Worm (Caenorhabditis elegans) whole organism, L4 larva: ENCODE results near the gene twk-2.

Experiments used
- F49E8.2 ChIP-seq: sonication (generic microtip); optimal IDR thresholded peaks from 2 replicates; lab custom pipeline; 2016; ENCODE audit warnings: missing compliant biosample characterization, mild to moderate bottlenecking, missing genetic modification characterization, borderline replicate concordance
- Y75B8A.6 ChIP-seq: fragments of 200-800 bp; sonication (Bioruptor generic); IDR thresholded peaks from 2 replicates; pipeline ENCODE4 v1.3.6; 2022; ENCODE audit warnings: missing genetic modification reagents, missing genetic modification characterization, missing compliant biosample characterization
- aha-1 ChIP-seq: fragments of 150-350 bp; peaks from one replicate; lab custom pipeline; 2014; ENCODE audit warnings: missing biosample characterization, missing genetic modification characterization
- ama-1 ChIP-seq: fragments of 150-350 bp; optimal IDR thresholded peaks from 2 replicates; lab custom pipeline; 2014; ENCODE audit warnings: inconsistent platforms, mixed read lengths
- ceh-20 ChIP-seq: fragments of 200-800 bp; sonication (Bioruptor generic); IDR thresholded peaks from 2 replicates; pipeline ENCODE4 v1.3.6; 2022; ENCODE audit warnings: missing genetic modification reagents, missing genetic modification characterization, missing compliant biosample characterization
- ceh-44 ChIP-seq: fragments of 200-800 bp; sonication (Bioruptor generic); IDR thresholded peaks from 2 replicates; pipeline ENCODE4 v1.3.6; 2022; ENCODE audit warnings: missing genetic modification reagents, missing genetic modification characterization, missing compliant biosample characterization
- ceh-82 ChIP-seq: sonication (generic microtip); optimal IDR thresholded peaks from 2 replicates; lab custom pipeline; 2017; ENCODE audit warnings: missing biosample characterization, missing genetic modification characterization
- daf-16 ChIP-seq, 3 experiments: sonication (generic microtip); optimal IDR thresholded peaks; 2 replicates each; lab custom pipeline; 2016 to 2017; ENCODE audit warnings: missing genetic modification characterization in 3 of 3, missing genetic modification reagents in 3 of 3, mild to moderate bottlenecking in 2 of 3, missing compliant biosample characterization in 2 of 3, missing biosample characterization in 1 of 3, moderate library complexity in 1 of 3
- daf-19 ChIP-seq: fragments of 200-800 bp; sonication (Bioruptor generic); conservative IDR thresholded peaks from 2 replicates; pipeline ENCODE4 v1.3.6; 2022; ENCODE audit warnings: missing genetic modification characterization, missing compliant biosample characterization
- dmd-6 ChIP-seq: fragments of 200-800 bp; sonication (Bioruptor generic); IDR thresholded peaks from 2 replicates; pipeline ENCODE4 v1.3.6; 2022; ENCODE audit warnings: missing genetic modification reagents, missing genetic modification characterization, missing compliant biosample characterization
- dmd-9 ChIP-seq: fragments of 200-800 bp; sonication (Bioruptor generic); IDR thresholded peaks from 2 replicates; pipeline ENCODE4 v1.3.6; 2022; ENCODE audit warnings: missing genetic modification reagents, missing genetic modification characterization, missing compliant biosample characterization
- dpl-1 ChIP-seq: fragments of 150-350 bp; optimal IDR thresholded peaks from 2 replicates; lab custom pipeline; 2014; ENCODE audit warnings: missing biosample characterization, missing genetic modification reagents, missing genetic modification characterization
- dve-1 ChIP-seq: sonication (generic microtip); optimal IDR thresholded peaks from 2 replicates; lab custom pipeline; 2017; ENCODE audit warnings: antibody characterized with exemption, mild to moderate bottlenecking, missing genetic modification characterization, missing compliant biosample characterization; ENCODE audit not compliant: insufficient read depth
- egl-43 ChIP-seq: fragments of 200-800 bp; sonication (Bioruptor generic); IDR thresholded peaks from 2 replicates; pipeline ENCODE4 v1.3.6; 2022; ENCODE audit warnings: missing genetic modification reagents, missing genetic modification characterization, missing compliant biosample characterization
- gei-8 ChIP-seq: fragments of 200-800 bp; sonication (Bioruptor generic); optimal IDR thresholded peaks from 2 replicates; lab custom pipeline; 2018; ENCODE audit warnings: mild to moderate bottlenecking, missing genetic modification characterization, missing compliant biosample characterization
- lin-1 ChIP-seq: fragments of 200-800 bp; sonication (Bioruptor generic); IDR thresholded peaks from 2 replicates; pipeline ENCODE4 v1.3.6; 2022; ENCODE audit warnings: missing genetic modification reagents, missing genetic modification characterization, missing compliant biosample characterization
- lin-38 ChIP-seq: fragments of 200-800 bp; sonication (Bioruptor generic); IDR thresholded peaks from 2 replicates; pipeline ENCODE4 v1.3.6; 2022; ENCODE audit warnings: missing genetic modification reagents, missing genetic modification characterization, missing compliant biosample characterization
- madf-5 ChIP-seq, 2 experiments: fragments of 200-800 bp; sonication (Bioruptor generic); IDR thresholded peaks; 2 replicates each; pipeline ENCODE4 v1.3.6; 2022; ENCODE audit warnings: missing compliant biosample characterization in 2 of 2, missing genetic modification characterization in 2 of 2
- mes-2 ChIP-seq: sonication (generic microtip); optimal IDR thresholded peaks from 2 replicates; lab custom pipeline; 2016; ENCODE audit warnings: missing genotype, mild to moderate bottlenecking, missing genetic modification characterization, missing compliant biosample characterization; ENCODE audit not compliant: poor library complexity, severe bottlenecking
- mxl-2 ChIP-seq: fragments of 200-800 bp; sonication (Bioruptor generic); conservative IDR thresholded peaks from 2 replicates; pipeline ENCODE4 v1.3.6; 2022; ENCODE audit warnings: missing genetic modification reagents, missing genetic modification characterization, missing compliant biosample characterization
- nhr-10 ChIP-seq: fragments of 150-350 bp; optimal IDR thresholded peaks from 2 replicates; lab custom pipeline; 2014; ENCODE audit warnings: missing biosample characterization, missing genetic modification characterization
- nhr-11 ChIP-seq: fragments of 150-350 bp; optimal IDR thresholded peaks from 2 replicates; lab custom pipeline; 2014; ENCODE audit warnings: missing biosample characterization, missing genetic modification characterization
- nhr-28 ChIP-seq: fragments of 150-350 bp; optimal IDR thresholded peaks from 2 replicates; lab custom pipeline; 2014; ENCODE audit warnings: missing biosample characterization, missing genetic modification characterization
- nhr-48 ChIP-seq: sonication (generic microtip); optimal IDR thresholded peaks from 2 replicates; lab custom pipeline; 2016; ENCODE audit warnings: mild to moderate bottlenecking, missing genetic modification characterization, missing compliant biosample characterization
- nhr-77 ChIP-seq: fragments of 150-350 bp; optimal IDR thresholded peaks from 2 replicates; lab custom pipeline; 2014; ENCODE audit warnings: missing biosample characterization, missing genetic modification characterization
- pha-4 ChIP-seq, 2 experiments: fragments of 150-350 bp in 1 of 2; fragments of 200-800 bp in 1 of 2; sonication (Bioruptor generic) in 1 of 2; IDR thresholded peaks in 1 of 2; optimal IDR thresholded peaks in 1 of 2; 2 replicates each; pipeline versions ENCODE4 v1.3.6 to Lab custom; 2014 to 2022; ENCODE audit warnings: missing genetic modification characterization in 2 of 2, missing genetic modification reagents in 2 of 2, missing biosample characterization in 1 of 2, missing compliant biosample characterization in 1 of 2
- pqm-1 ChIP-seq: sonication (generic microtip); optimal IDR thresholded peaks from 2 replicates; lab custom pipeline; 2017; ENCODE audit warnings: missing biosample characterization, missing genetic modification characterization
- rbr-2 ChIP-seq: sonication (generic microtip); optimal IDR thresholded peaks from 2 replicates; lab custom pipeline; 2016; ENCODE audit warnings: missing genotype, missing genetic modification characterization, missing compliant biosample characterization
- sdz-12 ChIP-seq: fragments of 200-800 bp; sonication (Bioruptor generic); optimal IDR thresholded peaks from 2 replicates; lab custom pipeline; 2018; ENCODE audit warnings: mild to moderate bottlenecking, missing genetic modification characterization, missing compliant biosample characterization
- snpc-1.2 ChIP-seq: fragments of 200-800 bp; sonication (Bioruptor generic); IDR thresholded peaks from 2 replicates; pipeline ENCODE4 v1.3.6; 2022; ENCODE audit warnings: missing genetic modification reagents, missing genetic modification characterization, missing compliant biosample characterization
- unc-39 ChIP-seq: sonication (generic microtip); optimal IDR thresholded peaks from 2 replicates; lab custom pipeline; 2017; ENCODE audit warnings: missing biosample characterization, missing genetic modification characterization
- unc-62 ChIP-seq, 3 experiments: fragments of 150-350 bp in 1 of 3; sonication (generic microtip); optimal IDR thresholded peaks in 2 of 3; peaks in 1 of 3; 1 replicate in 1 of 3; 2 replicates in 2 of 3; lab custom pipeline; 2014 to 2017; ENCODE audit warnings: missing biosample characterization in 3 of 3, missing genetic modification characterization in 3 of 3, missing genetic modification reagents in 3 of 3, missing genotype in 1 of 3
- zip-2 ChIP-seq: fragments of 150-350 bp; optimal IDR thresholded peaks from 2 replicates; lab custom pipeline; 2014; ENCODE audit warnings: missing biosample characterization, missing genetic modification characterization
- ztf-7 ChIP-seq: fragments of 150-350 bp; optimal IDR thresholded peaks from 2 replicates; lab custom pipeline; 2014; ENCODE audit warnings: missing biosample characterization, missing genetic modification characterization

Gene twk-2

ce11 chrII:4467869-4468268 is 14.9 kb upstream of the twk-2 start, which contains the start of gene W06B4.2 (continued):
- no peak for TF ChIP-seq nhr-77 (tag; lab: Kevin White, UChicago)
- TF ChIP-seq nhr-28: no peak
- TF ChIP-seq, all 104 proteins: peak for 0

- TF ChIP-seq dpl-1 (GFP tag; lab: Kevin White, UChicago) (no peak), unc-62 (GFP tag; optimal IDR thresholded peaks at IDR 0.05 in 1 of 2; lab: Kevin White, UChicago) (peak in 1 of 2 experiments; percentile 46), unc-62 (tag; optimal IDR thresholded peaks at IDR 0.05; lab: Kevin White, UChicago) (no peak), daf-19 (GFP tag; lab: Robert Waterston, UW) (no peak), nhr-11 (tag; lab: Kevin White, UChicago) (no peak), F49E8.2 (tag; lab: Kevin White, UChicago) (no peak), aha-1 (tag; lab: Kevin White, UChicago) (peak; percentile 94), dve-1 (tag; lab: Kevin White, UChicago) (no peak), egl-43 (GFP tag; lab: Robert Waterston, UW) (no peak), unc-39 (tag; lab: Kevin White, UChicago) (no peak), ama-1 (no peak), dmd-6 (GFP tag; lab: Robert Waterston, UW) (no peak), ztf-7 (tag; lab: Kevin White, UChicago) (no peak), madf-5 (GFP tag; IDR thresholded peaks at IDR 0.05; lab: Robert Waterston, UW) (no peak), ceh-82 (tag; lab: Kevin White, UChicago) (no peak)
- TF ChIP-seq, all 104 proteins: peak for 2
Measured at ce11 chrII:4462842-4463241, 9.9 kb upstream of the twk-2 start.

ce11 chrII:4460851-4461250 is 7.9 kb upstream of the twk-2 start, which contains the start of the genes T12C9.7 and vps-18:
Gene T12C9.7 (minus strand): TSS chrII:4460951.
Gene vps-18 (plus strand): TSS chrII:4461130.
- TF ChIP-seq nhr-28 (no peak), daf-16 (GFP tag; optimal IDR thresholded peaks at IDR 0.05; lab: Kevin White, UChicago) (no peak), daf-16 (tag; optimal IDR thresholded peaks at IDR 0.05; lab: Kevin White, UChicago) (peak; percentile 5), nhr-48 (tag; lab: Kevin White, UChicago) (no peak), nhr-10 (tag; lab: Kevin White, UChicago) (no peak), aha-1 (tag; lab: Kevin White, UChicago) (no peak), pqm-1 (tag; lab: Kevin White, UChicago) (no peak), sdz-12 (GFP tag; lab: Kevin White, UChicago) (no peak)

- TF ChIP-seq nhr-48 (tag; lab: Kevin White, UChicago) (no peak), ceh-20 (no peak), gei-8 (GFP tag; lab: Kevin White, UChicago) (no peak), ceh-44 (GFP tag; lab: Robert Waterston, UW) (no peak), zip-2 (no peak), daf-19 (GFP tag; lab: Robert Waterston, UW) (no peak), mes-2 (tag; lab: Kevin White, UChicago) (no peak), snpc-1.2 (GFP tag; lab: Robert Waterston, UW) (no peak), Y75B8A.6 (GFP tag; lab: Robert Waterston, UW) (no peak), mxl-2 (GFP tag; lab: Robert Waterston, UW) (no peak), lin-38 (no peak), dmd-9 (no peak), rbr-2 (tag; lab: Kevin White, UChicago) (no peak), lin-1 (no peak), pha-4 (GFP tag; IDR thresholded peaks at IDR 0.05; lab: Robert Waterston, UW) (no peak), pha-4 (tag; optimal IDR thresholded peaks at IDR 0.05; lab: Kevin White, UChicago) (no peak)
Measured at ce11 chrII:4460297-4460696, 7.3 kb upstream of the twk-2 start.
